Fruit fly (Drosophila melanogaster) whole organism, wandering third instar larva: ENCODE data around the gene GstT3.
A peak's percentile ranks its signal among the peaks of the same experiment; 100 is the strongest.

Experiments used
- Abd-B ChIP-seq: fragments of >200 bp; optimal IDR thresholded peaks from 2 replicates; lab custom pipeline; 2017; ENCODE audit warnings: missing biosample characterization, missing genetic modification characterization
- CG32264 ChIP-seq: fragments of 200-800 bp; sonication (Bioruptor generic); optimal IDR thresholded peaks from 2 replicates; lab custom pipeline; 2016; ENCODE audit warnings: missing biosample characterization, missing genetic modification characterization
- CG9705 ChIP-seq: fragments of 200-800 bp; sonication (Bioruptor generic); optimal IDR thresholded peaks from 2 replicates; lab custom pipeline; 2018; ENCODE audit warnings: missing biosample characterization, mild to moderate bottlenecking, missing genetic modification characterization
- CrebA ChIP-seq: fragments of 200-800 bp; sonication (Bioruptor generic); optimal IDR thresholded peaks from 2 replicates; lab custom pipeline; 2016; ENCODE audit warnings: missing biosample characterization, mild to moderate bottlenecking, missing genetic modification characterization, borderline replicate concordance
- Dfd ChIP-seq: fragments of >200 bp; optimal IDR thresholded peaks from 2 replicates; lab custom pipeline; 2017; ENCODE audit warnings: missing biosample characterization, missing genetic modification characterization
- Dif ChIP-seq: fragments of 200-275, 200-300 bp; sonication (Bioruptor generic); optimal IDR thresholded peaks from 2 replicates; lab custom pipeline; 2018; ENCODE audit warnings: missing biosample characterization, missing genetic modification characterization; ENCODE audit not compliant: partially characterized antibody
- GATAd ChIP-seq: sonication (Bioruptor generic); optimal IDR thresholded peaks from 2 replicates; lab custom pipeline; 2016; ENCODE audit warnings: missing biosample characterization, missing genetic modification characterization
- HLH106 ChIP-seq: fragments of 200-800 bp; optimal IDR thresholded peaks from 3 replicates; lab custom pipeline; 2019; ENCODE audit warnings: missing biosample characterization, mild to moderate bottlenecking, missing genetic modification characterization, moderate library complexity
- Hnf4 ChIP-seq: fragments of 200-800 bp; sonication (Bioruptor generic); optimal IDR thresholded peaks from 2 replicates; lab custom pipeline; 2016; ENCODE audit warnings: missing biosample characterization, mild to moderate bottlenecking, missing genetic modification characterization
- Hr78 ChIP-seq: fragments of >200 bp; optimal IDR thresholded peaks from 2 replicates; lab custom pipeline; 2017; ENCODE audit warnings: missing biosample characterization, missing genetic modification characterization
- Hr83 ChIP-seq: fragments of 200-300 bp; sonication (Bioruptor generic); optimal IDR thresholded peaks from 2 replicates; lab custom pipeline; 2016; ENCODE audit warnings: missing biosample characterization, mild to moderate bottlenecking, missing genetic modification characterization, moderate library complexity; ENCODE audit not compliant: poor library complexity, severe bottlenecking
- Jra ChIP-seq: sonication (Bioruptor generic); optimal IDR thresholded peaks from 2 replicates; lab custom pipeline; 2016; ENCODE audit warnings: missing biosample characterization, missing genetic modification characterization
- Mio ChIP-seq: sonication (Bioruptor generic); optimal IDR thresholded peaks from 2 replicates; lab custom pipeline; 2016; ENCODE audit warnings: missing biosample characterization, missing genetic modification characterization
- Myc ChIP-seq: fragments of >200 bp; optimal IDR thresholded peaks from 2 replicates; lab custom pipeline; 2017
- N ChIP-seq: fragments of >200 bp; optimal IDR thresholded peaks from 2 replicates; lab custom pipeline; 2018; ENCODE audit warnings: missing biosample characterization, missing external identifiers, missing genetic modification characterization
- OdsH ChIP-seq: fragments of 200-800 bp; sonication (Bioruptor generic); optimal IDR thresholded peaks from 2 replicates; lab custom pipeline; 2016; ENCODE audit warnings: missing biosample characterization, mild to moderate bottlenecking, missing genetic modification characterization
- Rel ChIP-seq, 2 experiments: fragments of 200-800 bp; sonication (Bioruptor generic) in 1 of 2; optimal IDR thresholded peaks; 2 replicates in 1 of 2; 3 replicates in 1 of 2; lab custom pipeline; 2016 to 2019; ENCODE audit warnings: mild to moderate bottlenecking in 2 of 2, missing biosample characterization in 2 of 2, missing genetic modification characterization in 2 of 2, moderate library complexity in 1 of 2
- Sp1 ChIP-seq: fragments of 200-800 bp; sonication (Bioruptor generic); optimal IDR thresholded peaks from 3 replicates; lab custom pipeline; 2019; ENCODE audit warnings: missing biosample characterization, mild to moderate bottlenecking, missing genetic modification characterization, moderate library complexity
- Vsx2 ChIP-seq: fragments of 200-300, 225-300 bp; sonication (Bioruptor generic); optimal IDR thresholded peaks from 2 replicates; lab custom pipeline; 2018; ENCODE audit warnings: missing biosample characterization, missing genetic modification characterization; ENCODE audit not compliant: partially characterized antibody
- br ChIP-seq: fragments of 200-800 bp; sonication (Bioruptor generic); optimal IDR thresholded peaks from 2 replicates; lab custom pipeline; 2016; ENCODE audit warnings: missing biosample characterization, missing genetic modification characterization
- brk ChIP-seq: fragments of 200-800 bp; sonication (Bioruptor generic); optimal IDR thresholded peaks from 2 replicates; lab custom pipeline; 2016; ENCODE audit warnings: missing biosample characterization, mild to moderate bottlenecking, missing genetic modification characterization
- dl ChIP-seq, 2 experiments: fragments of 175-275, 200-275 bp in 1 of 2; fragments of 200-275 bp in 1 of 2; sonication (Bioruptor generic); optimal IDR thresholded peaks; lab custom pipeline; 2018; ENCODE audit warnings: mild to moderate bottlenecking in 2 of 2, missing biosample characterization in 2 of 2, missing genetic modification characterization in 2 of 2, moderate library complexity in 2 of 2; ENCODE audit not compliant: partially characterized antibody in 2 of 2, insufficient read depth in 1 of 2
- dmrt93B ChIP-seq: fragments of 200-800 bp; sonication (Bioruptor generic); optimal IDR thresholded peaks from 2 replicates; lab custom pipeline; 2018; ENCODE audit warnings: missing biosample characterization, mild to moderate bottlenecking, missing genetic modification characterization
- dsf ChIP-seq: sonication (Bioruptor generic); optimal IDR thresholded peaks from 2 replicates; lab custom pipeline; 2016; ENCODE audit warnings: missing biosample characterization, missing genetic modification characterization, borderline replicate concordance
- ey ChIP-seq: fragments of 200-800 bp; sonication (Bioruptor generic); optimal IDR thresholded peaks from 2 replicates; lab custom pipeline; 2016; ENCODE audit warnings: missing biosample characterization, missing genetic modification characterization
- foxo ChIP-seq, 2 experiments: fragments of 200-800 bp; sonication (Bioruptor generic); optimal IDR thresholded peaks; 2 replicates in 1 of 2; 3 replicates in 1 of 2; lab custom pipeline; 2016 to 2017; ENCODE audit warnings: missing biosample characterization in 2 of 2, missing genetic modification characterization in 2 of 2
- fru ChIP-seq: fragments of 200-800 bp; sonication (Bioruptor generic); optimal IDR thresholded peaks from 3 replicates; lab custom pipeline; 2016; ENCODE audit warnings: missing biosample characterization, mild to moderate bottlenecking, missing genetic modification characterization
- h ChIP-seq: fragments of 200-800 bp; sonication (Bioruptor generic); optimal IDR thresholded peaks from 3 replicates; lab custom pipeline; 2016; ENCODE audit warnings: missing biosample characterization, mild to moderate bottlenecking, missing genetic modification characterization
- jim ChIP-seq: fragments of 175-275, 200-325 bp; sonication (Bioruptor generic); optimal IDR thresholded peaks from 2 replicates; lab custom pipeline; 2016; ENCODE audit warnings: missing biosample characterization, mild to moderate bottlenecking, missing genetic modification characterization
- lola ChIP-seq: fragments of >200 bp; optimal IDR thresholded peaks from 2 replicates; lab custom pipeline; 2017; ENCODE audit warnings: missing biosample characterization, missing genetic modification characterization
- pan ChIP-seq: fragments of >200 bp; optimal IDR thresholded peaks from 2 replicates; lab custom pipeline; 2017
- psq ChIP-seq: fragments of 200-800 bp; sonication (Bioruptor generic); optimal IDR thresholded peaks from 3 replicates; lab custom pipeline; 2017; ENCODE audit warnings: missing biosample characterization, mild to moderate bottlenecking, missing genetic modification characterization, moderate library complexity
- rgr ChIP-seq: fragments of 200-800 bp; sonication (Bioruptor generic); optimal IDR thresholded peaks from 3 replicates; lab custom pipeline; 2016; ENCODE audit warnings: missing biosample characterization, mild to moderate bottlenecking, missing genetic modification characterization
- sage ChIP-seq: fragments of 200-800 bp; sonication (Bioruptor generic); optimal IDR thresholded peaks from 2 replicates; lab custom pipeline; 2016; ENCODE audit warnings: missing biosample characterization, mild to moderate bottlenecking, missing genetic modification characterization
- sv ChIP-seq: fragments of 200-800 bp; sonication (Bioruptor generic); optimal IDR thresholded peaks from 3 replicates; lab custom pipeline; 2016; ENCODE audit warnings: missing biosample characterization, missing genetic modification characterization
- tai ChIP-seq: sonication (Bioruptor generic); optimal IDR thresholded peaks from 2 replicates; lab custom pipeline; 2016; ENCODE audit warnings: missing biosample characterization, missing genetic modification characterization
- usp ChIP-seq: fragments of >200 bp; optimal IDR thresholded peaks from 2 replicates; lab custom pipeline; 2017; ENCODE audit warnings: missing biosample characterization, missing genetic modification characterization
- woc ChIP-seq: sonication (Bioruptor generic); optimal IDR thresholded peaks from 2 replicates; lab custom pipeline; 2016; ENCODE audit warnings: missing biosample characterization, mild to moderate bottlenecking, missing genetic modification characterization

Gene GstT3

DNA sequence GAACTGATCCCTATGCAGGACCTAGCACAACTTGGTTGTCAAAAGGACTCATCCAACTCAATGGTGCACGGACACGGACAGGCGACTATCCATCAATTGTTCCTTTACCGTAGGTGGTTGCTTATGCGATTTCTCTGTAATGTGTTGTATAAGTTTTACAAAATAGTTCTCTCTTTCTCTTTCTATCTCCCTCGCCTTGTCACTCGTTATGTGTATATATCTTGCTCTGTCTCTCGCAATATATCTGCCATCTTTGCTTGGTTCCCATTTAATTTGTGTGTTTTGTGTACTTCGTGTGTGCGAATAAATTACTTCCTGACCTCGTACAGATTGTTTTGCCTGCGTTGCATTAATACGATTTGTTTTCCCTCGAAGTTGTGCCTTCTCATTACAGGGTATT is 3.4 kb downstream of the GstT3 start:
- no peak for TF ChIP-seq psq
- no peak for TF ChIP-seq N
- TF ChIP-seq rgr (GFP tag; lab: Kevin White, UChicago): no peak
- TF ChIP-seq woc (GFP tag; lab: Kevin White, UChicago): no peak
- TF ChIP-seq Myc: no peak
- no peak for TF ChIP-seq CG9705 (GFP tag; lab: Kevin White, UChicago)
- TF ChIP-seq Hr78: no peak
- TF ChIP-seq dsf: no peak
- no peak for TF ChIP-seq ey (GFP tag; lab: Kevin White, UChicago)
- TF ChIP-seq tai (GFP tag; lab: Kevin White, UChicago): no peak
- no peak for TF ChIP-seq Abd-B
- no peak for TF ChIP-seq CG32264 (GFP tag; lab: Kevin White, UChicago)
- TF ChIP-seq Hr83 (GFP tag; lab: Kevin White, UChicago): no peak
- TF ChIP-seq Sp1 (GFP tag; lab: Kevin White, UChicago): no peak
- TF ChIP-seq sage (GFP tag; lab: Kevin White, UChicago): no peak
- TF ChIP-seq dmrt93B (GFP tag; lab: Kevin White, UChicago): no peak
- no peak for TF ChIP-seq Dfd (GFP tag; lab: Kevin White, UChicago)
- TF ChIP-seq, all 38 proteins: peak for 0

DNA sequence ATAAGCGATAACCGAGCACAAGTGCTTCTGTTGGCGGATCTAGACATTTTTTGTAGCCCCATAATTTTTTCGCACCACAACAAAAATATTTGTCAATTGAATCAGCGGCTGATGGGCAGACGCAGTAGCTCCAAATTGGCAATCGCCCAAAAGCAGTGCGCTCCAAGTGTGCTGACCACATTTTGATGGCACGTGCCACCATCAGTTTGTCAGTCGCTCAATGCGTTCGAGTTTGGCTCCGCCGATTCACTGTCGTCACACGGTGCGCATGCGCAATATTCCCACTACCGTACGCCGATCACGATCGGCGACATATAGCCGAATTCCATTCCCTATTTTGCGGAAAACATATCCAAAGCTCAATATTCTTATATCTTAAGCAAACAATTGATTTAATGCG is 11.4 kb downstream of the GstT3 start:
- no peak for TF ChIP-seq tai (GFP tag; lab: Kevin White, UChicago)
- TF ChIP-seq brk (GFP tag; lab: Kevin White, UChicago): no peak
- TF ChIP-seq pan (lab: Kevin White, UChicago): no peak
- no peak for TF ChIP-seq dmrt93B (GFP tag; lab: Kevin White, UChicago)
- no peak for TF ChIP-seq h (GFP tag; lab: Kevin White, UChicago)
- no peak for TF ChIP-seq fru
- TF ChIP-seq Hr78: no peak
- no peak for TF ChIP-seq usp (GFP tag; lab: Kevin White, UChicago)
- no peak for TF ChIP-seq HLH106 (tag; lab: Kevin White, UChicago)
- no peak for TF ChIP-seq OdsH
- no peak for TF ChIP-seq CG9705 (GFP tag; lab: Kevin White, UChicago)
- no peak for TF ChIP-seq CG32264 (GFP tag; lab: Kevin White, UChicago)
- TF ChIP-seq Mio (GFP tag; lab: Kevin White, UChicago): no peak
- no peak for TF ChIP-seq Hnf4 (GFP tag; lab: Kevin White, UChicago)
- TF ChIP-seq Abd-B: no peak
- no peak for TF ChIP-seq psq
- no peak for TF ChIP-seq dl (GFP tag; optimal IDR thresholded peaks at IDR 0.05; lab: Kevin White, UChicago; ENCODE audit: insufficient read depth in 1 of 2, partially characterized antibody in 2 of 2)
- TF ChIP-seq woc (GFP tag; lab: Kevin White, UChicago): no peak
- TF ChIP-seq CrebA (GFP tag; lab: Kevin White, UChicago): no peak
- no peak for TF ChIP-seq Dfd (GFP tag; lab: Kevin White, UChicago)
- TF ChIP-seq, all 38 proteins: peak for 0

dm6 chrX:20480382-20480781 is 13.1 kb downstream of the GstT3 start:
- TF ChIP-seq Sp1 (GFP tag; lab: Kevin White, UChicago) (no peak), ey (GFP tag; lab: Kevin White, UChicago) (peak; percentile 83), CG9705 (GFP tag; lab: Kevin White, UChicago) (no peak), tai (GFP tag; lab: Kevin White, UChicago) (no peak), dsf (no peak), usp (GFP tag; lab: Kevin White, UChicago) (no peak), dl (GFP tag; optimal IDR thresholded peaks at IDR 0.05; lab: Kevin White, UChicago; ENCODE audit: insufficient read depth in 1 of 2, partially characterized antibody in 2 of 2) (no peak), Myc (no peak), pan (lab: Kevin White, UChicago) (no peak), Vsx2 (GFP tag; lab: Kevin White, UChicago) (no peak), Hnf4 (GFP tag; lab: Kevin White, UChicago) (no peak), dmrt93B (GFP tag; lab: Kevin White, UChicago) (peak; percentile 22), psq (peak; percentile 69), CG32264 (GFP tag; lab: Kevin White, UChicago) (peak; percentile 8), Dif (GFP tag; lab: Kevin White, UChicago) (no peak), GATAd (GFP tag; lab: Kevin White, UChicago) (no peak), Jra (GFP tag; lab: Kevin White, UChicago) (no peak), foxo (GFP tag; optimal IDR thresholded peaks at IDR 0.05; lab: Kevin White, UChicago) (peak; percentile 30 to 73), Abd-B (no peak), lola (GFP tag; lab: Kevin White, UChicago) (no peak), Rel (GFP tag; optimal IDR thresholded peaks at IDR 0.05; lab: Kevin White, UChicago) (peak; percentile 11), Rel (tag; optimal IDR thresholded peaks at IDR 0.05; lab: Kevin White, UChicago) (no peak), jim (GFP tag; lab: Kevin White, UChicago) (no peak), Dfd (GFP tag; lab: Kevin White, UChicago) (no peak), fru (peak; percentile 56), sv (GFP tag; lab: Kevin White, UChicago) (peak; percentile 69), sage (GFP tag; lab: Kevin White, UChicago) (peak; percentile 67), h (GFP tag; lab: Kevin White, UChicago) (peak; percentile 87), Mio (GFP tag; lab: Kevin White, UChicago) (peak; percentile 25), Hr78 (no peak), woc (GFP tag; lab: Kevin White, UChicago) (peak; percentile 57), brk (GFP tag; lab: Kevin White, UChicago) (no peak), br (peak; percentile 80), HLH106 (tag; lab: Kevin White, UChicago) (no peak), CrebA (GFP tag; lab: Kevin White, UChicago) (no peak), rgr (GFP tag; lab: Kevin White, UChicago) (peak; percentile 86), N (no peak), Hr83 (GFP tag; lab: Kevin White, UChicago) (no peak), OdsH (peak; percentile 70)
